Fruit fly (Drosophila melanogaster) whole organism, pupa: ENCODE results near the gene fln.

ENCODE experiments used
- CG15710 ChIP-seq: fragments of 200-800 bp; sonication (Bioruptor generic); optimal IDR thresholded peaks from 2 replicates; lab custom pipeline; 2018; ENCODE audit warnings: missing biosample characterization, mild to moderate bottlenecking, missing genetic modification characterization, moderate library complexity
- CG8159 ChIP-seq: fragments of 200-800 bp; sonication (Bioruptor generic); optimal IDR thresholded peaks from 3 replicates; lab custom pipeline; 2018; ENCODE audit warnings: missing biosample characterization, mild to moderate bottlenecking, missing genetic modification characterization, moderate library complexity
- CG8301 ChIP-seq: fragments of 200-800 bp; sonication (Bioruptor generic); optimal IDR thresholded peaks from 2 replicates; lab custom pipeline; 2018; ENCODE audit warnings: missing biosample characterization, mild to moderate bottlenecking, missing genetic modification characterization
- Ets98B ChIP-seq: fragments of 200-800 bp; sonication (Bioruptor generic); IDR thresholded peaks from 2 replicates; pipeline ENCODE4 v1.3.6; 2022; ENCODE audit warnings: missing biosample characterization, missing genetic modification characterization
- gl ChIP-seq: fragments of 200-800 bp; sonication (Bioruptor generic); optimal IDR thresholded peaks from 2 replicates; lab custom pipeline; 2018; ENCODE audit warnings: missing biosample characterization, mild to moderate bottlenecking, missing genetic modification characterization
- rn ChIP-seq: fragments of 200-800 bp; sonication (Bioruptor generic); IDR thresholded peaks from 2 replicates; pipeline ENCODE4 v1.3.6; 2022; ENCODE audit warnings: missing biosample characterization, missing genetic modification characterization

- TF ChIP-seq rn (GFP tag; lab: Robert Waterston, UW) (no peak), CG15710 (no peak), CG8301 (tag; lab: Kevin White, UChicago) (no peak), CG8159 (tag; lab: Kevin White, UChicago) (no peak), Ets98B (GFP tag; lab: Robert Waterston, UW) (no peak), gl (no peak)
Observed at dm6 chr3L:19945469-19945868, 45.6 kb downstream of the fln start.
